Fruit fly (Drosophila melanogaster) whole organism, adult: ENCODE data around the gene CG13676.

Source experiments
- CG11617 ChIP-seq: fragments of 200-800 bp; sonication (Bioruptor generic); optimal IDR thresholded peaks from 2 replicates; lab custom pipeline; 2017; ENCODE audit warnings: mild to moderate bottlenecking, missing biosample characterization, missing genetic modification reagents, missing genetic modification characterization
- CG12768 ChIP-seq: fragments of 200-800 bp; sonication (Bioruptor generic); optimal IDR thresholded peaks from 2 replicates; lab custom pipeline; 2017; ENCODE audit warnings: missing biosample characterization, missing genetic modification characterization, mild to moderate bottlenecking, moderate library complexity, missing genetic modification reagents
- CG14711 ChIP-seq: fragments of 200-800 bp; sonication (Bioruptor generic); optimal IDR thresholded peaks from 2 replicates; lab custom pipeline; 2018; ENCODE audit warnings: missing biosample characterization, mild to moderate bottlenecking, missing genetic modification characterization, moderate library complexity
- CG1620 ChIP-seq: fragments of 200-800 bp; sonication (Bioruptor generic); optimal IDR thresholded peaks from 2 replicates; lab custom pipeline; 2016; ENCODE audit warnings: missing biosample characterization, missing genetic modification characterization
- CG5204 ChIP-seq: fragments of 200-800 bp; sonication (Bioruptor generic); optimal IDR thresholded peaks from 2 replicates; lab custom pipeline; 2016; ENCODE audit warnings: missing biosample characterization, missing genetic modification characterization
- CG7045 ChIP-seq: fragments of 200-800 bp; sonication (Bioruptor generic); optimal IDR thresholded peaks from 2 replicates; lab custom pipeline; 2017; ENCODE audit warnings: missing biosample characterization, mild to moderate bottlenecking, missing genetic modification characterization
- CG7101 ChIP-seq: fragments of 200-800 bp; sonication (Bioruptor generic); optimal IDR thresholded peaks from 2 replicates; lab custom pipeline; 2018; ENCODE audit warnings: missing biosample characterization, mild to moderate bottlenecking, missing genetic modification characterization, moderate library complexity
- Clk ChIP-seq: fragments of 200-800 bp; sonication (Bioruptor generic); optimal IDR thresholded peaks from 2 replicates; lab custom pipeline; 2017; ENCODE audit warnings: missing biosample characterization, missing genetic modification characterization
- Crg-1 ChIP-seq: fragments of 200-800 bp; sonication (Bioruptor generic); optimal IDR thresholded peaks from 2 replicates; lab custom pipeline; 2016; ENCODE audit warnings: missing biosample characterization, missing genetic modification characterization
- Hr96 ChIP-seq: fragments of 200-800 bp; sonication (Bioruptor generic); optimal IDR thresholded peaks from 2 replicates; lab custom pipeline; 2016; ENCODE audit warnings: missing biosample characterization, missing genetic modification characterization
- Mnt ChIP-seq: fragments of 200-800 bp; sonication (Bioruptor generic); optimal IDR thresholded peaks from 2 replicates; lab custom pipeline; 2016; ENCODE audit warnings: missing biosample characterization, mild to moderate bottlenecking, missing genetic modification characterization
- cic ChIP-seq: fragments of 200-800 bp; sonication (Bioruptor generic); optimal IDR thresholded peaks from 2 replicates; lab custom pipeline; 2017; ENCODE audit warnings: missing biosample characterization, mild to moderate bottlenecking, missing genetic modification characterization, moderate library complexity
- kay ChIP-seq: fragments of 200-800 bp; sonication (Bioruptor generic); peaks from one replicate; lab custom pipeline; 2016; ENCODE audit warnings: missing biosample characterization, missing genetic modification characterization, borderline replicate concordance
- tj ChIP-seq: fragments of 200-800 bp; sonication (Bioruptor generic); optimal IDR thresholded peaks from 3 replicates; lab custom pipeline; 2017; ENCODE audit warnings: missing biosample characterization, mild to moderate bottlenecking, missing genetic modification characterization, moderate library complexity

DNA sequence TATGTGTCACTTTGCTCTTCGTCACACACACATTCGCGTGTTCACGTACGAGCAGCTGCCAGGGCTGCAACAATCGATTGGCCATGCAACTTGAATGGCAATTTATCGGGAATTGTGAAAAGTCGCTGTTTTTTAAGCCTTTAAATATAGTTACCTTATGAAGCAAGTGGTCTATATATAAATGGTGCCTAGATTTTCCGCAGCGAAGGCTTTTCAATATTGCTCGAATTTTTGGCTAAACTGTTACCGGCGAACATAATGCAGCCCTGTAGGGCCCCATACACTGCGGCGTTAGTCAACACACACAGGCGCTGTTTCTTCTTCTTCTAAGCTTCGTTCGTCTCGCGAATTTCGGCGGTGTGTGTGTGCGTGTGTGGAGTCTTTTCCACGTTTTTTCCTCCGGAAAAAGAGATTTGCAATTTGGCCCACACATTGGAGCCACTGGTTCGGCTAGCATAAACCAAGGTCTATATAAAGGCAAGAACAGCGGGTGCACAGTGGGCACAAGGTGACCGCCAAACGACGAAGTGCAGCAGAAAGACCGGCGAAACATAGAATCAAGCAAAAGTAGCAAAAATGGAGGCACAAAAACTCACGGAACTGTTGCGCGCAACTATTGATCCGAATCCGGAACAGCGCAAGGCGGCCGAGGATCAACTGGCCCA is 35.6 kb downstream of the CG13676 start, which contains the start of the genes Arp3 and msk:
- peak; percentile 77 for TF ChIP-seq CG14711 (tag; lab: Kevin White, UChicago)
- peak; percentile 91 for TF ChIP-seq CG12768
- TF ChIP-seq kay = peak; percentile 99
- TF ChIP-seq CG1620 (GFP tag; lab: Kevin White, UChicago) = peak; percentile 89
- TF ChIP-seq Crg-1 = peak; percentile 94
- TF ChIP-seq cic = peak; percentile 77
- peak; percentile 88 for TF ChIP-seq CG7045 (GFP tag; lab: Kevin White, UChicago)
- TF ChIP-seq CG11617 (GFP tag; lab: Kevin White, UChicago) = peak; percentile 84
- peak; percentile 86 for TF ChIP-seq CG7101 (tag; lab: Kevin White, UChicago)
- TF ChIP-seq tj = peak; percentile 56
- no peak for TF ChIP-seq Hr96 (GFP tag; lab: Kevin White, UChicago)
- peak; percentile 78 for TF ChIP-seq Clk (GFP tag; lab: Kevin White, UChicago)
- peak; percentile 95 for TF ChIP-seq Mnt (GFP tag; lab: Kevin White, UChicago)
- no peak for TF ChIP-seq CG5204 (GFP tag; lab: Kevin White, UChicago)
